Fruit fly (Drosophila melanogaster) whole organism, embryonic: ENCODE data around the gene PIG-S.
A peak's percentile ranks its signal among the peaks of the same experiment; 100 is the strongest.

ENCODE experiments used
- C15 ChIP-seq: fragments of 200-800 bp; sonication (Bioruptor generic); IDR thresholded peaks from 3 replicates; pipeline ENCODE4 v1.3.6; 2022; ENCODE audit warnings: missing biosample characterization, missing genetic modification characterization
- CG10431 ChIP-seq: fragments of 200-800 bp; sonication (Bioruptor generic); optimal IDR thresholded peaks from 3 replicates; lab custom pipeline; 2018; ENCODE audit warnings: missing biosample characterization, mild to moderate bottlenecking, missing genetic modification characterization
- CG11560 ChIP-seq: fragments of 200-800 bp; sonication (Bioruptor generic); IDR thresholded peaks from 3 replicates; pipeline ENCODE4 v1.3.6; 2022; ENCODE audit warnings: missing biosample characterization, missing genetic modification characterization
- CG11695 ChIP-seq: fragments of 200-800 bp; sonication (Bioruptor generic); IDR thresholded peaks from 3 replicates; pipeline ENCODE4 v1.3.6; 2022; ENCODE audit warnings: missing biosample characterization, missing genetic modification characterization
- CG12769 ChIP-seq: fragments of 200-800 bp; sonication (Bioruptor generic); optimal IDR thresholded peaks from 2 replicates; lab custom pipeline; 2019; ENCODE audit warnings: missing biosample characterization, mild to moderate bottlenecking, missing genetic modification characterization, moderate library complexity
- CG13296 ChIP-seq: fragments of 200-800 bp; sonication (Bioruptor generic); optimal IDR thresholded peaks from 3 replicates; lab custom pipeline; 2018; ENCODE audit warnings: missing biosample characterization, mild to moderate bottlenecking, missing genetic modification characterization
- CG14965 ChIP-seq: fragments of 200-800 bp; sonication (Bioruptor generic); optimal IDR thresholded peaks from 2 replicates; lab custom pipeline; 2016; ENCODE audit warnings: missing biosample characterization, missing genetic modification characterization, borderline replicate concordance
- CG15601 ChIP-seq: fragments of 200-800 bp; sonication (Bioruptor generic); optimal IDR thresholded peaks from 3 replicates; lab custom pipeline; 2019; ENCODE audit warnings: missing biosample characterization, mild to moderate bottlenecking, missing genetic modification characterization, moderate library complexity
- CG17802 ChIP-seq: fragments of 200-800 bp; sonication (Bioruptor generic); optimal IDR thresholded peaks from 2 replicates; lab custom pipeline; 2018; ENCODE audit warnings: missing biosample characterization, mild to moderate bottlenecking, missing genetic modification characterization, moderate library complexity
- CG31441 ChIP-seq: fragments of 200-800 bp; sonication (Bioruptor generic); IDR thresholded peaks from 2 replicates; pipeline ENCODE4 v1.3.6; 2022; ENCODE audit warnings: missing biosample characterization, missing genetic modification characterization
- CG3163 ChIP-seq: fragments of 200-800 bp; sonication (Bioruptor generic); optimal IDR thresholded peaks from 3 replicates; lab custom pipeline; 2016; ENCODE audit warnings: missing biosample characterization, missing genetic modification characterization
- CG3407 ChIP-seq: fragments of 200-800 bp; sonication (Bioruptor generic); optimal IDR thresholded peaks from 2 replicates; lab custom pipeline; 2018; ENCODE audit warnings: missing biosample characterization, mild to moderate bottlenecking, missing genetic modification characterization
- CG6254 ChIP-seq: fragments of 200-800 bp; sonication (Bioruptor generic); optimal IDR thresholded peaks from 3 replicates; lab custom pipeline; 2017; ENCODE audit warnings: mild to moderate bottlenecking, missing biosample characterization, missing genetic modification reagents, missing genetic modification characterization
- CG6854 ChIP-seq: fragments of 200-800 bp; sonication (Bioruptor generic); optimal IDR thresholded peaks from 3 replicates; lab custom pipeline; 2017; ENCODE audit warnings: missing biosample characterization, mild to moderate bottlenecking, missing genetic modification characterization
- CG8281 ChIP-seq: fragments of 200-800 bp; sonication (Bioruptor generic); optimal IDR thresholded peaks from 2 replicates; lab custom pipeline; 2018; ENCODE audit warnings: missing biosample characterization, mild to moderate bottlenecking, missing genetic modification characterization, moderate library complexity
- CHES-1-like ChIP-seq: fragments of 200-800 bp; sonication (Bioruptor generic); optimal IDR thresholded peaks from 2 replicates; lab custom pipeline; 2016; ENCODE audit warnings: missing biosample characterization, missing genetic modification characterization
- CTCF ChIP-seq: fragments of 200-800 bp; sonication (Bioruptor generic); optimal IDR thresholded peaks from 2 replicates; lab custom pipeline; 2017; ENCODE audit warnings: missing biosample characterization, mild to moderate bottlenecking, missing genetic modification characterization, moderate library complexity
- Camta ChIP-seq: fragments of 200-800 bp; sonication (Bioruptor generic); optimal IDR thresholded peaks from 2 replicates; lab custom pipeline; 2016; ENCODE audit warnings: missing biosample characterization, missing genetic modification characterization
- Chrac-16 ChIP-seq: fragments of 200-800 bp; sonication (Bioruptor generic); optimal IDR thresholded peaks from 3 replicates; lab custom pipeline; 2016; ENCODE audit warnings: missing biosample characterization, missing genetic modification characterization
- D19A ChIP-seq: fragments of 200-800 bp; optimal IDR thresholded peaks from 3 replicates; lab custom pipeline; 2019; ENCODE audit warnings: missing biosample characterization, mild to moderate bottlenecking, missing genetic modification characterization, moderate library complexity
- Fer3 ChIP-seq: fragments of 200-800 bp; sonication (Bioruptor generic); optimal IDR thresholded peaks from 2 replicates; lab custom pipeline; 2018; ENCODE audit warnings: missing biosample characterization, mild to moderate bottlenecking, missing genetic modification characterization, moderate library complexity
- MTF-1 ChIP-seq: fragments of 200-800 bp; sonication (Bioruptor generic); optimal IDR thresholded peaks from 2 replicates; lab custom pipeline; 2018; ENCODE audit warnings: missing biosample characterization, mild to moderate bottlenecking, missing genetic modification characterization, borderline replicate concordance
- Mes4 ChIP-seq: fragments of 200-800 bp; sonication (Bioruptor generic); optimal IDR thresholded peaks from 2 replicates; lab custom pipeline; 2016; ENCODE audit warnings: missing biosample characterization, missing genetic modification characterization
- Rfx ChIP-seq: fragments of 200-800 bp; sonication (Bioruptor generic); IDR thresholded peaks from 2 replicates; pipeline ENCODE4 v1.3.6; 2022; ENCODE audit warnings: missing biosample characterization, missing genetic modification characterization
- Sox100B ChIP-seq: fragments of 200-800 bp; sonication (Bioruptor generic); optimal IDR thresholded peaks from 3 replicates; lab custom pipeline; 2018; ENCODE audit warnings: missing biosample characterization, mild to moderate bottlenecking, missing genetic modification characterization
- Trl ChIP-seq, 3 experiments: fragments of >200 bp in 2 of 3; fragments of 200-800 bp in 1 of 3; sonication (Bioruptor generic) in 1 of 3; optimal IDR thresholded peaks; 2 replicates in 1 of 3; 3 replicates in 2 of 3; lab custom pipeline; 2016 to 2017; ENCODE audit warnings: missing biosample characterization in 1 of 3, missing genetic modification characterization in 1 of 3
- aop ChIP-seq: fragments of 200-800 bp; sonication (Bioruptor generic); IDR thresholded peaks from 2 replicates; pipeline ENCODE4 v1.3.6; 2022; ENCODE audit warnings: missing biosample characterization, missing genetic modification characterization
- ap ChIP-seq: fragments of 200-800 bp; sonication (Bioruptor generic); IDR thresholded peaks from 2 replicates; pipeline ENCODE4 v1.3.6; 2022; ENCODE audit warnings: missing biosample characterization, missing genetic modification characterization
- ase ChIP-seq: fragments of 200-800 bp; sonication (Bioruptor generic); IDR thresholded peaks from 3 replicates; pipeline ENCODE4 v1.3.6; 2022; ENCODE audit warnings: missing biosample characterization, missing genetic modification characterization
- bab2 ChIP-seq: fragments of 200-800 bp; sonication (Bioruptor generic); optimal IDR thresholded peaks from 2 replicates; lab custom pipeline; 2016; ENCODE audit warnings: missing biosample characterization, missing genetic modification characterization
- bcd ChIP-seq: fragments of 200-800 bp; sonication (Bioruptor generic); optimal IDR thresholded peaks from 2 replicates; lab custom pipeline; 2017; ENCODE audit warnings: missing biosample characterization, mild to moderate bottlenecking, missing genetic modification characterization
- br ChIP-seq: fragments of >200 bp; optimal IDR thresholded peaks from 2 replicates; lab custom pipeline; 2017
- cg ChIP-seq: fragments of 200-800 bp; sonication (Bioruptor generic); optimal IDR thresholded peaks from 3 replicates; lab custom pipeline; 2019; ENCODE audit warnings: missing biosample characterization, mild to moderate bottlenecking, missing genetic modification characterization, moderate library complexity
- chif ChIP-seq, 2 experiments: fragments of 200-800 bp; sonication (Bioruptor generic); optimal IDR thresholded peaks; 3 replicates each; lab custom pipeline; 2016; ENCODE audit warnings: missing biosample characterization in 2 of 2, missing genetic modification characterization in 2 of 2
- fu2 ChIP-seq: fragments of 200-800 bp; sonication (Bioruptor generic); optimal IDR thresholded peaks from 2 replicates; lab custom pipeline; 2016; ENCODE audit warnings: missing biosample characterization, missing genetic modification characterization
- her ChIP-seq: fragments of 200-800 bp; sonication (Bioruptor generic); optimal IDR thresholded peaks from 2 replicates; lab custom pipeline; 2016; ENCODE audit warnings: missing biosample characterization, missing genetic modification characterization
- maf-S ChIP-seq: fragments of 200-800 bp; sonication (Bioruptor generic); optimal IDR thresholded peaks from 2 replicates; lab custom pipeline; 2016; ENCODE audit warnings: missing biosample characterization, missing genetic modification characterization
- mam ChIP-seq: fragments of 200-800 bp; sonication (Bioruptor generic); optimal IDR thresholded peaks from 3 replicates; lab custom pipeline; 2016; ENCODE audit warnings: missing biosample characterization, missing genetic modification characterization
- nmo ChIP-seq: fragments of 200-800 bp; sonication (Bioruptor generic); optimal IDR thresholded peaks from 2 replicates; lab custom pipeline; 2018; ENCODE audit warnings: missing biosample characterization, mild to moderate bottlenecking, missing genetic modification characterization, moderate library complexity
- oc ChIP-seq: fragments of 200-800 bp; sonication (Bioruptor generic); optimal IDR thresholded peaks from 2 replicates; lab custom pipeline; 2018; ENCODE audit warnings: missing biosample characterization, mild to moderate bottlenecking, missing genetic modification characterization, moderate library complexity
- pnt ChIP-seq: fragments of 200-800 bp; sonication (Bioruptor generic); optimal IDR thresholded peaks from 3 replicates; lab custom pipeline; 2016; ENCODE audit warnings: missing biosample characterization, missing genetic modification characterization
- prd ChIP-seq, 3 experiments: fragments of >200 bp in 2 of 3; fragments of 200-800 bp in 1 of 3; sonication (Bioruptor generic) in 1 of 3; optimal IDR thresholded peaks in 2 of 3; IDR thresholded peaks in 1 of 3; 2 replicates in 2 of 3; 3 replicates in 1 of 3; pipeline versions ENCODE4 v1.3.6 to Lab custom; 2017 to 2022; ENCODE audit warnings: missing biosample characterization in 1 of 3, missing genetic modification characterization in 1 of 3
- tap ChIP-seq: fragments of 200-800 bp; optimal IDR thresholded peaks from 3 replicates; lab custom pipeline; 2019; ENCODE audit warnings: missing biosample characterization, mild to moderate bottlenecking, missing genetic modification characterization, moderate library complexity
- tll ChIP-seq, 2 experiments: fragments of 200-800 bp in 1 of 2; fragments of >200 bp in 1 of 2; sonication (Bioruptor generic) in 1 of 2; optimal IDR thresholded peaks; 2 replicates each; lab custom pipeline; 2017 to 2019; ENCODE audit warnings: missing biosample characterization in 2 of 2, missing genetic modification characterization in 2 of 2, mild to moderate bottlenecking in 1 of 2, moderate library complexity in 1 of 2
- toy ChIP-seq: fragments of 200-800 bp; sonication (Bioruptor generic); IDR thresholded peaks from 2 replicates; pipeline ENCODE4 v1.3.6; 2022; ENCODE audit warnings: missing biosample characterization, missing genetic modification characterization
- tup ChIP-seq: fragments of 200-800 bp; sonication (Bioruptor generic); optimal IDR thresholded peaks from 2 replicates; lab custom pipeline; 2016; ENCODE audit warnings: missing biosample characterization, mild to moderate bottlenecking, missing genetic modification characterization, moderate library complexity
- wdn ChIP-seq: fragments of 200-800 bp; sonication (Bioruptor generic); IDR thresholded peaks from 2 replicates; pipeline ENCODE4 v1.3.6; 2022; ENCODE audit warnings: missing biosample characterization, missing genetic modification characterization
- wek ChIP-seq: fragments of 200-800 bp; sonication (Bioruptor generic); optimal IDR thresholded peaks from 3 replicates; lab custom pipeline; 2018; ENCODE audit warnings: missing biosample characterization, mild to moderate bottlenecking, missing genetic modification characterization, moderate library complexity
- wor ChIP-seq: fragments of 200-800 bp; sonication (Bioruptor generic); IDR thresholded peaks from 2 replicates; pipeline ENCODE4 v1.3.6; 2022; ENCODE audit warnings: missing biosample characterization, missing genetic modification characterization
- zfh2 ChIP-seq: fragments of 200-800 bp; sonication (Bioruptor generic); optimal IDR thresholded peaks from 2 replicates; lab custom pipeline; 2016; ENCODE audit warnings: missing biosample characterization, missing genetic modification characterization

The PIG-S gene

dm6 chr3R:24894419-24895206 lies 23.1 kb downstream of the PIG-S start, which contains the start of the genes CG31121 and CG11069 (continued):
- no peak for TF ChIP-seq wdn
- no peak for TF ChIP-seq maf-S (GFP tag; lab: Kevin White, UChicago)
- no peak for TF ChIP-seq D19A (tag; lab: Kevin White, UChicago)
- no peak for TF ChIP-seq CG11560
- TF ChIP-seq CG13296 (GFP tag; lab: Kevin White, UChicago), result no peak
- no peak for TF ChIP-seq Sox100B (GFP tag; lab: Kevin White, UChicago)
- no peak for TF ChIP-seq Mes4 (GFP tag; lab: Kevin White, UChicago)
- TF ChIP-seq wek (GFP tag; lab: Kevin White, UChicago), result no peak
- TF ChIP-seq CTCF (GFP tag; lab: Kevin White, UChicago), result no peak
- TF ChIP-seq tup (GFP tag; lab: Kevin White, UChicago), result no peak
- TF ChIP-seq chif (GFP tag; optimal IDR thresholded peaks at IDR 0.05; lab: Kevin White, UChicago), result no peak
- no peak for TF ChIP-seq MTF-1 (GFP tag; lab: Kevin White, UChicago)
- no peak for TF ChIP-seq CG8281 (tag; lab: Kevin White, UChicago)
- TF ChIP-seq fu2, result no peak
- no peak for TF ChIP-seq CG11695 (GFP tag; lab: Robert Waterston, UW)
- TF ChIP-seq her (GFP tag; lab: Kevin White, UChicago), result no peak
- peak; percentile 66 to 84 for TF ChIP-seq Trl (optimal IDR thresholded peaks at IDR 0.05; lab: Kevin White, UChicago)
- TF ChIP-seq Trl (GFP tag; optimal IDR thresholded peaks at IDR 0.05; lab: Kevin White, UChicago), result no peak
- TF ChIP-seq Rfx (GFP tag; lab: Robert Waterston, UW), result peak; percentile 46
- TF ChIP-seq prd (optimal IDR thresholded peaks at IDR 0.05; lab: Kevin White, UChicago), result no peak
- TF ChIP-seq prd (GFP tag; IDR thresholded peaks at IDR 0.05; lab: Robert Waterston, UW), result 0 out of 3 replicates have a peak, but pooled peaks have one; percentile 14
- TF ChIP-seq CHES-1-like (GFP tag; lab: Kevin White, UChicago), result no peak
- no peak for TF ChIP-seq zfh2 (GFP tag; lab: Kevin White, UChicago)
- no peak for TF ChIP-seq nmo
- TF ChIP-seq mam (GFP tag; lab: Kevin White, UChicago), result no peak
- TF ChIP-seq aop, result 0 out of 2 replicates have a peak, but pooled peaks have one; percentile 17
- TF ChIP-seq toy (GFP tag; lab: Robert Waterston, UW), result no peak
- no peak for TF ChIP-seq br (lab: Kevin White, UChicago)
- no peak for TF ChIP-seq CG12769 (tag; lab: Kevin White, UChicago)
- no peak for TF ChIP-seq CG3407 (GFP tag; lab: Kevin White, UChicago)
- no peak for TF ChIP-seq Chrac-16 (GFP tag; lab: Kevin White, UChicago)
- no peak for TF ChIP-seq CG6854 (GFP tag; lab: Kevin White, UChicago)
- no peak for TF ChIP-seq wor (GFP tag; lab: Robert Waterston, UW)
- TF ChIP-seq Fer3 (tag; lab: Kevin White, UChicago), result no peak
- no peak for TF ChIP-seq Camta (GFP tag; lab: Kevin White, UChicago)
- TF ChIP-seq oc, result no peak
- TF ChIP-seq bab2, result no peak
- TF ChIP-seq C15, result no peak
- TF ChIP-seq CG3163 (GFP tag; lab: Kevin White, UChicago), result peak; percentile 84
- no peak for TF ChIP-seq CG6254 (GFP tag; lab: Kevin White, UChicago)
- no peak for TF ChIP-seq CG31441 (GFP tag; lab: Robert Waterston, UW)
- TF ChIP-seq CG15601 (tag; lab: Kevin White, UChicago), result no peak
- TF ChIP-seq tap (tag; lab: Kevin White, UChicago), result no peak
- TF ChIP-seq bcd (GFP tag; lab: Kevin White, UChicago), result no peak
- TF ChIP-seq ase (GFP tag; lab: Robert Waterston, UW), result no peak
- no peak for TF ChIP-seq CG10431 (GFP tag; lab: Kevin White, UChicago)
- TF ChIP-seq ap, result no peak
- no peak for TF ChIP-seq CG17802 (tag; lab: Kevin White, UChicago)
- no peak for TF ChIP-seq cg (GFP tag; lab: Kevin White, UChicago)
- TF ChIP-seq CG14965 (GFP tag; lab: Kevin White, UChicago), result no peak
- TF ChIP-seq pnt (GFP tag; lab: Kevin White, UChicago), result no peak
- TF ChIP-seq tll (GFP tag; optimal IDR thresholded peaks at IDR 0.05; lab: Kevin White, UChicago), result no peak
